Worm (Caenorhabditis elegans): ENCODE measurements around the gene pkhm-2.
A peak's percentile ranks its signal among the peaks of the same experiment; 100 is the strongest.

The pkhm-2 gene

DNA sequence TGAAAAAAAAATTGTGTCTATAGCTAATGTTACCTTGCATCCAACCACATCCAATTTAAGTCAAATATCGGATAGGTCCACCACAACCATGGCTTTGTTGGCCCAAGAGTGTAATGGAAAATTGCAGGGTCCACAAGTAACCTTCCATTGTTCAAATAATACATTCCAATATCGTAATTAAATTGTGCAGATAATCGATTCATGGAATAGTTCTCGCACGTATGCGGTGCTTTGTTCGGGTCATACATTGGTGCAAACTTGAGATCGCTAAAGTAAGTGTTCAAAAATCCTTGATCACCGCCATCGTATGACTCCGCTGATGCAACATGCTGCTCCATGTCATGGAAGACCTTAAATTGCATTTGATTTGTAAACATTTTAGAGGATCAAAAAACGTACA, 18.1 kb downstream of the pkhm-2 start:
- TF ChIP-seq lin-29 (GFP tag; IDR thresholded peaks at IDR 0.05), result no peak
- peak in 1 of 2 experiments; percentile 96 for TF ChIP-seq unc-62 (GFP tag; optimal IDR thresholded peaks at IDR 0.05 in 1 of 2)
- TF ChIP-seq unc-62 (tag; optimal IDR thresholded peaks at IDR 0.05), result no peak

DNA sequence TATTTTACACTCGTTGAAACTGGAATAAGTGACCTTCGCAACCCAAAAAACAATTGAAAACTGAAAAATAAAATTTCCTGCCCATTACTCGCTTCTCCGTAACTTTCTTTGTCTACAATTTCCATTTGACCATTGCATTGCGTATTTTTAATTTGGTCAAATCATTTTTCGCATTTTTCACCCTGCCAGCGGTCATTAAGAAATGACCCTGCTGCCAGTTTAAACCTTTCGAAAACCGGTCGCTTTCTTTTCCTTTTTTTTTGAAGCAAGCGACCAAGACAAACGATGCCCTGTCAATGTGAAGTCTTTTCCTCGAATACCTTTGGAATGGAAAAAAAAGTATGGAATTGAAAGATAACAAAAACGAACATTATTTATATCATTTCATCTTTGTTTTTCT, 20.3 kb downstream of the pkhm-2 start:
- peak; percentile 23 for TF ChIP-seq cey-2 (tag; optimal IDR thresholded peaks at IDR 0.05; ENCODE audit: borderline replicate concordance, insufficient read depth)
- peak in 1 of 2 experiments; percentile 41 for TF ChIP-seq unc-62 (GFP tag; optimal IDR thresholded peaks at IDR 0.05 in 1 of 2)
- TF ChIP-seq unc-62 (tag; optimal IDR thresholded peaks at IDR 0.05), result no peak
- peak; percentile 36; the same call in 1 of the 2 replicates for TF ChIP-seq ceh-20 (GFP tag; IDR thresholded peaks at IDR 0.05)
- TF ChIP-seq mdt-29 (GFP tag; IDR thresholded peaks at IDR 0.05), result no peak
- TF ChIP-seq tra-1 (GFP tag; IDR thresholded peaks at IDR 0.05), result peak; percentile 44; the same call in 1 of the 2 replicates
- TF ChIP-seq ceh-62 (tag; optimal IDR thresholded peaks at IDR 0.05), result no peak
- peak; percentile 2 for TF ChIP-seq nhr-28 (tag; optimal IDR thresholded peaks at IDR 0.05)

DNA sequence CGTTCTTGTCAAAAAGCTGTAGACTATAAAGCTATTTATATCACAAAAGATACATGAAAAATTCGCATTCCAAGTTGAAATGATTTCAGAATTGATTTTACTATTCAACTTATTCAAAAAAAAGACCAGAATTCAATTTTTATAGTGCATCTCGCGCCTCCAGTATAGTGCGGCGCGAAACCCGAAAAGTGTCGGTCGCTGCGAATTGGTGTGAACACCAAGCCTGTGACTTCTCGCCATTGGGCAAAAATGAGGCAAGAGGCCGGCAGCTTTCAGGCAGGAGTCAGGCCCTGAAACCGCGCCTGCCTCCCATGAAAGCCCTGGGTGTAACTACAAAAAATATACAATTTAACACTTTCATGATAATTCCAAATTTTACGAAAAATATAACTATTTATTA, 21.9 kb downstream of the pkhm-2 start:
- TF ChIP-seq set-16 (GFP tag; IDR thresholded peaks at IDR 0.05), result peak; percentile 21; the same call in 1 of the 2 replicates
- TF ChIP-seq fkh-10 (GFP tag; optimal IDR thresholded peaks at IDR 0.05), result no peak
- TF ChIP-seq nhr-41 (GFP tag; IDR thresholded peaks at IDR 0.05), result no peak

DNA sequence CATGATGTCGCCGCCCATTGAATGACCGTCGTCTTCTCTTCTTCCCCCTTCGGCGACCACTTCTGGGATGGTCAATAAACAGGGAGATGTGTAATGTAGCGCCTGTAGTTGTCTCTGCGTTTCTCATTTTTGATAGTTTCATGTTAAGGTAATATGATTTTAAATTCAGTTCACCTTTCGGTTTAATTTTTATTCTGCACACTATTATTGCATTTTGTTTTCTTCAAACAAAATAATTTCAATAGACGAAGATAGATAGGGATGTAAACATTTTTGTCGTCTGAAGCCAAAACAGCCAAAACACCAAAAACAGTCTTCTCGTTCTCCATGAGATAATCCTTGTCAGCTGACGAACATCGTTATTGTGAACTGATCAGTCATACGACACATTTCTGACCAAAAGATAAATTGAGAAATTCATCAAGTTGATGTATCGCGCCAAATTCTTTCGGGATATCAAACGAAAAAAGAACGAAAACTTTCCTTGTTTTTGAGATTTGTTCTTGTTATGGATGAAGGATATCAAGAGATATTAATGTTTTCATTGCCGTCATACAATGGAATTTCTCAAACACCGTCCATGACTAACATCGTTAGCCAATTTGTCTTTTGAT, 22.5 kb downstream of the pkhm-2 start, which contains the start of gene C11G10.1:
Gene C11G10.1, minus strand, starts transcription at position 51 of the 614 bp plus-strand sequence.
- no peak for TF ChIP-seq set-16 (GFP tag; IDR thresholded peaks at IDR 0.05)
- TF ChIP-seq mdl-1 (tag; optimal IDR thresholded peaks at IDR 0.05), result peak in 1 of 2 experiments; percentile 39
- TF ChIP-seq hlh-11 (tag; optimal IDR thresholded peaks at IDR 0.05), result peak; percentile 44
- peak; percentile 40 for TF ChIP-seq nhr-28 (tag; optimal IDR thresholded peaks at IDR 0.05)
- peak; percentile 29 for TF ChIP-seq aha-1 (tag)
- TF ChIP-seq hlh-30 (tag; optimal IDR thresholded peaks at IDR 0.05; ENCODE audit: insufficient read depth), result peak; percentile 66
- TF ChIP-seq nhr-76 (tag; optimal IDR thresholded peaks at IDR 0.05), result no peak
- TF ChIP-seq lin-13 (GFP tag; optimal IDR thresholded peaks at IDR 0.05), result no peak
- no peak for TF ChIP-seq T20F7.1 (GFP tag; optimal IDR thresholded peaks at IDR 0.05)

DNA sequence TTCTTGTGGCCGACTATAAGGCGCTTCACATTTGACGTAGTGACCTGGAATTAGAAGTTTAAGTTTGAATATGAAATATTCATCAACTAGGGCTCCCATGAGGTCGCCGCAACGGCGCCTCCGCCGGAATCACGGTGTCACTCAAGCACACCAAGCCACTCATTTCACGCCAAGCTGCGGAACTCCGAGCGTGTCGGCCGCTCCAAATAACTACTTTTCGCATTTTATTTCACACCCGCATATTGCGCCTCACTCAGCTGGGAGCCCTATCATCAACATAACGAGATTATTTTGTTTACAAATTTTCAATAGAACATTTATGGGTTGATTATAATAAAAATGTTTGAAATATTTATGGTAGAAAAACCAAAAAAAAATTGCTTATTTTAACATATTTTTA, 23.4 kb downstream of the pkhm-2 start:
- TF ChIP-seq zfp-2 (tag; optimal IDR thresholded peaks at IDR 0.05) (no peak), snpc-4 (tag; optimal IDR thresholded peaks at IDR 0.05) (no peak), attf-4 (tag; optimal IDR thresholded peaks at IDR 0.05) (no peak), mdt-29 (GFP tag; IDR thresholded peaks at IDR 0.05) (no peak), lin-1 (GFP tag; IDR thresholded peaks at IDR 0.05) (no peak), daf-19 (GFP tag; conservative IDR thresholded peaks at IDR 0.05) (no peak), snpc-1.2 (GFP tag; IDR thresholded peaks at IDR 0.05) (peak; percentile 34; the same call in 1 of the 2 replicates), Y105C5A.15 (GFP tag; IDR thresholded peaks at IDR 0.05) (no peak), nhr-42 (GFP tag; IDR thresholded peaks at IDR 0.05) (no peak)

DNA sequence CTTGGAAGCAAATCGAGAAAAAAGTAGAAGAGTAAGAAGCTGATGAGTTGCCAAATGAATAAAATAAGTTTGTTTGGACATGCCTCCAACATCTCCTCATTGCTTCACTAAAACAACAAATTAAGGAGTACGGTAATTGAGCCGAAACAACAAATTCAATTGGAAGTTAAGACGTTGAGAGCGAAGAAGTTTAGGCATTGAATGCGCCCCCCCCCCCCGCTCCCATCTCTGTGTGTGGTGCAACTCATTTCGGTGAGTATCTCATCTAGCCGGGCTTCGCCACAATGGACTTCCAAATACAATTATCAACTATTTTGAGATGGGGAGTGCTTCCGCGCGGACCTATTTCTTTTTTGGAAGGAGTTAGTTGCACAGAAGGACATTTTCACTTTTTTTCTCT, 26.2 kb downstream of the pkhm-2 start:
- no peak for TF ChIP-seq mdl-1 (tag; optimal IDR thresholded peaks at IDR 0.05)
- peak; percentile 68 for TF ChIP-seq aha-1 (tag)

DNA sequence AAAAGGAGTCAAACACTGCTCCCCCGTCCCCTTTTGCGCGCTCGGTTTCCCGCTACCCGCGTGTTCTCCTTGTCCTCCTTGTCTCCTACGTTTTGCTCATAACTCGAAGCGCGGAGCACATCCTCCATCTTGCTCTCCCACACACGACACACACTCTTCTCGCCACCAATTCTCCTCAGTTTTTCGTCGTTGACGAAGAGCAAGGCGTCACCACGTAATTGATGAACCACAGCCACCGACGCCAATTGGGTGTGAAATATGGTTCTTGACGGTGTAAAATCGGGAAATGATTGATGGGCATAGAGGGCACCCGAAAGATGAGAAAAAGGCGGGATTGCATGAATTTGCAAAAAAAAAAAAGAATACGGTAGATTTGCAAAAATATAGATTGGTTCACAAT, 32.4 kb downstream of the pkhm-2 start:
- TF ChIP-seq unc-62 (GFP tag; optimal IDR thresholded peaks at IDR 0.05 in 1 of 2) (peak in 1 of 2 experiments; percentile 97), unc-62 (tag; optimal IDR thresholded peaks at IDR 0.05) (no peak), aha-1 (tag) (peak; percentile 53), ztf-11 (tag; optimal IDR thresholded peaks at IDR 0.05) (no peak), set-16 (GFP tag; IDR thresholded peaks at IDR 0.05) (peak; percentile 39)
